Worm (Caenorhabditis elegans) whole organism, early embryonic: Measurements from ENCODE around the gene zak-1.

Experiments
- aly-1 ChIP-seq: sonication (generic microtip); optimal IDR thresholded peaks from 2 replicates; lab custom pipeline; 2016; ENCODE audit warnings: missing genetic modification characterization, missing compliant biosample characterization
- ama-1 ChIP-seq: fragments of 150-350 bp; optimal IDR thresholded peaks from 2 replicates; lab custom pipeline; 2014
- scrt-1 ChIP-seq: fragments of 200-800 bp; sonication (Bioruptor generic); IDR thresholded peaks from 2 replicates; pipeline ENCODE4 v1.3.6; 2022; ENCODE audit warnings: missing genetic modification characterization, missing compliant biosample characterization
- sea-1 ChIP-seq: fragments of 200-800 bp; sonication (Bioruptor generic); conservative IDR thresholded peaks from 2 replicates; pipeline ENCODE4 v1.3.6; 2022; ENCODE audit warnings: missing genetic modification characterization, missing compliant biosample characterization
- tra-4 ChIP-seq: sonication (generic microtip); optimal IDR thresholded peaks from 2 replicates; lab custom pipeline; 2017; ENCODE audit warnings: missing genetic modification characterization, missing compliant biosample characterization

ce11 chrIII:6857390-6857848 is 810 bp upstream of the zak-1 start:
- TF ChIP-seq ama-1 (lab: Kevin White, UChicago) (no peak), scrt-1 (GFP tag; lab: Robert Waterston, UW) (no peak), sea-1 (GFP tag; lab: Robert Waterston, UW) (no peak), aly-1 (tag; lab: Kevin White, UChicago) (no peak), tra-4 (no peak)
